Fruit fly (Drosophila melanogaster): ENCODE measurements around the gene RnrL.

RnrL gene

DNA sequence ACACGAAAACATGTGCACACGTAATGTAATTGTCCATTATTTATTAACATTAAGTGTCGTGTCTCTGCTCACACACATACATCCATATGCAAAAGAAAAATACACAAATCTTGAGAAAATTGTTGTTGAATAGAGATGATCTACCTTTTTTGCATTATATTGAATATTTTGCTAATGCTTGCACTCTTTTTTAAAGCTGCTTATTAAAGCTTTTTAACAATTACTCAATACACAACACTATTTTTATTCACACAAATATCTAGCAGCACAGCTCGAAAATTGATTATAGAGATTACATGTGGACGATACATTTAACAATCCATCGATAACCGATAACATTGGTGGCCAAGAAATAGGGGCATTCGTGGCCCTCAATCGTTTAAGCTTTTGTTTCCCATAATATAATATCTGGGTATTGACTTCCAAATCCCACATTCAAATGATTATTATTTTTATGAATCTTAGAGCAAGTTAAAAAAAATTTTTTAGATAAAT is 35.6 kb downstream of the RnrL start, which contains the start of gene Ufd4 (continued):
- no peak; the same call in 2 of the 3 replicates for TF ChIP-seq ken (GFP tag; IDR thresholded peaks at IDR 0.05)
- TF ChIP-seq slbo (GFP tag; IDR thresholded peaks at IDR 0.05) = no peak; the same call in 1 of the 2 replicates
- peak; percentile 11 for TF ChIP-seq Mes4 (GFP tag; optimal IDR thresholded peaks at IDR 0.05)
- no peak for TF ChIP-seq CG11085 (GFP tag; IDR thresholded peaks at IDR 0.05)
- TF ChIP-seq nmo (GFP tag; optimal IDR thresholded peaks at IDR 0.05) = peak; percentile 75
- no peak for TF ChIP-seq Hey (tag; optimal IDR thresholded peaks at IDR 0.05)
- no peak for TF ChIP-seq CG10209 (GFP tag; optimal IDR thresholded peaks at IDR 0.05)
- peak; percentile 44; the same call in 1 of the 2 replicates for TF ChIP-seq Nf-YA (GFP tag; IDR thresholded peaks at IDR 0.05)
- peak; percentile 36 for TF ChIP-seq pum (GFP tag; optimal IDR thresholded peaks at IDR 0.05)
- peak; percentile 43 for TF ChIP-seq CG7987 (GFP tag; optimal IDR thresholded peaks at IDR 0.05)
- TF ChIP-seq esg (GFP tag; conservative IDR thresholded peaks at IDR 0.05) = no peak
- TF ChIP-seq mam (GFP tag; optimal IDR thresholded peaks at IDR 0.05) = peak; percentile 62
- TF ChIP-seq knrl (GFP tag; IDR thresholded peaks at IDR 0.05; ENCODE audit: partially characterized antibody) = no peak
- TF ChIP-seq Usf (GFP tag; optimal IDR thresholded peaks at IDR 0.05) = no peak
- peak; percentile 68 for TF ChIP-seq Camta (GFP tag; optimal IDR thresholded peaks at IDR 0.05)
- TF ChIP-seq Rfx (GFP tag; IDR thresholded peaks at IDR 0.05) = no peak; the same call in 1 of the 2 replicates
- peak; percentile 33; the same call in 1 of the 2 replicates for TF ChIP-seq E2f2 (GFP tag; IDR thresholded peaks at IDR 0.05)
- TF ChIP-seq CG18619 (GFP tag; optimal IDR thresholded peaks at IDR 0.05) = peak; percentile 19
- TF ChIP-seq CG32767 (GFP tag; IDR thresholded peaks at IDR 0.05) = peak; percentile 50; the same call in 1 of the 2 replicates
- no peak for TF ChIP-seq cad (GFP tag; optimal IDR thresholded peaks at IDR 0.05)
- no peak for TF ChIP-seq al (GFP tag; IDR thresholded peaks at IDR 0.05)
- no peak for TF ChIP-seq CG10959 (GFP tag; IDR thresholded peaks at IDR 0.05)
- peak; percentile 74 for TF ChIP-seq CG10267 (tag; optimal IDR thresholded peaks at IDR 0.05)
- peak; percentile 59 for TF ChIP-seq Side (GFP tag; optimal IDR thresholded peaks at IDR 0.05)
- no peak for TF ChIP-seq CG12219 (GFP tag; optimal IDR thresholded peaks at IDR 0.05)
- no peak; the same call in 1 of the 2 replicates for TF ChIP-seq CG32532 (GFP tag; IDR thresholded peaks at IDR 0.05)
- peak; percentile 75 for TF ChIP-seq gro (GFP tag; optimal IDR thresholded peaks at IDR 0.05)
- TF ChIP-seq YL-1 (GFP tag; optimal IDR thresholded peaks at IDR 0.05) = peak; percentile 37
- TF ChIP-seq bowl (GFP tag; IDR thresholded peaks at IDR 0.05) = no peak
- TF ChIP-seq lbe (GFP tag; optimal IDR thresholded peaks at IDR 0.05) = no peak
- TF ChIP-seq CoRest (tag; optimal IDR thresholded peaks at IDR 0.05) = no peak
- peak; percentile 87 for TF ChIP-seq Sry-δ (GFP tag; optimal IDR thresholded peaks at IDR 0.05)

DNA sequence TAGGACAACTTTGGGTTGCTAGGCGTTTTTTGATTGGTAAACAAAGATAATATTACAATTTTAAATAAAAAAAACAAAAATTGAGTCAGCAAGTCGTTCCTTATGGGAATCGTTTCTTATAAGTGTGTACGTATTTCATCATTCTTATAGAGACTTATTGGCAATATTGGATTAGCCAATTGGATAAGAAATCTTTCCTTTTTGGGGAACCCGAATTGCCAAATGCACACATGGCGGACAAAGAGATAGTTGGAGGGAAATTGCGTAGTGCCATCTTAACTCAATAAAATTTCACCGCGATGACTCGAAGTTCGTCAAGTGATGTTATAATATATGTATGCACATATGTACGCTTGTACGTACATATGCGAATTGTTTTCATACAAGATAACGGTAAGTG is 36.5 kb downstream of the RnrL start:
- TF ChIP-seq insv (GFP tag; optimal IDR thresholded peaks at IDR 0.05) (peak in 1 of 2 experiments; percentile 94), hth (optimal IDR thresholded peaks at IDR 0.05) (no peak), Elba2 (GFP tag; optimal IDR thresholded peaks at IDR 0.05) (peak; percentile 100)

DNA sequence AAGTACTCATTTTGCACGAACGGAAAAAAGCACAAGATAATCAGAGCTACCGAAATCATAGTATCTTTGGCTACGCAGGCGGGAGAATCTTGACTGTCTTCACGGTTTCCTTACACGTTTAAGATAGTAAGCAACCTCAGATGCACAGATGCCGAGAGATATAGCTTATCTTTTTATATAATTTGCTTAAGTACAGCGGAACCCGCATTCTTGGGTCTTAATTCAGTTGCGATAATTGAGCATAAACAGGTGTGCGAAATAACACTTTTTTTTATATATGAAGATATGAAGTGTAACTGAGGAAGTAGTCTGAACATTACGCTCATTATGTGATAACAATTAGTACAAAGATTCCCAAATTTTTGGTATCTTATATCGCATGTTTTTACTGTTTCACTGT is 47.0 kb downstream of the RnrL start, which contains the start of gene CG34043:
TSS of gene CG34043 (minus strand) at position 101 of the 400 bp plus-strand sequence.
- TF ChIP-seq CG17612 (GFP tag; IDR thresholded peaks at IDR 0.05) (no peak), lola (GFP tag; optimal IDR thresholded peaks at IDR 0.05) (no peak), wor (GFP tag; IDR thresholded peaks at IDR 0.05) (no peak)

dm6 chr2L:10278658-10279057 is 49.1 kb downstream of the RnrL start, which contains the start of gene Utx:
Utx (minus strand) TSS chr2L:10278811.
- TF ChIP-seq CG8290 (GFP tag; optimal IDR thresholded peaks at IDR 0.05) (peak; percentile 5), CG8290 (tag; optimal IDR thresholded peaks at IDR 0.05) (no peak), cwo (GFP tag; optimal IDR thresholded peaks at IDR 0.05) (no peak), Doc2 (GFP tag; IDR thresholded peaks at IDR 0.05) (no peak), pzg (GFP tag; optimal IDR thresholded peaks at IDR 0.05) (peak; percentile 77), CG31441 (GFP tag; IDR thresholded peaks at IDR 0.05) (no peak), mld (GFP tag; IDR thresholded peaks at IDR 0.05; ENCODE audit: partially characterized antibody) (peak; percentile 66; the same call in 1 of the 3 replicates), dmrt99B (tag; optimal IDR thresholded peaks at IDR 0.05) (no peak), en (GFP tag; optimal IDR thresholded peaks at IDR 0.05) (no peak), Dip3 (GFP tag; optimal IDR thresholded peaks at IDR 0.05) (no peak), Elba2 (GFP tag; optimal IDR thresholded peaks at IDR 0.05) (no peak), CG17802 (tag; optimal IDR thresholded peaks at IDR 0.05) (peak; percentile 80)

All from whole organism, embryonic.